Fruit fly (Drosophila melanogaster): ENCODE data around the gene CG15535.

CG15535 gene

dm6 chr3R:30461608-30462243, 38.0 kb upstream of the CG15535 start:
- TF ChIP-seq Snoo (tag; optimal IDR thresholded peaks at IDR 0.05) (peak; percentile 36), CG12605 (GFP tag; IDR thresholded peaks at IDR 0.05) (peak; percentile 65), CG10348 (GFP tag; IDR thresholded peaks at IDR 0.05) (no peak), Pif1A (GFP tag; optimal IDR thresholded peaks at IDR 0.05) (no peak), CG8159 (tag; optimal IDR thresholded peaks at IDR 0.05) (peak; percentile 66), CG14655 (GFP tag; optimal IDR thresholded peaks at IDR 0.05) (no peak), Ets98B (GFP tag; IDR thresholded peaks at IDR 0.05) (peak; percentile 56; the same call in 1 of the 2 replicates), CG32121 (GFP tag; IDR thresholded peaks at IDR 0.05) (peak; percentile 63), Pif1B (GFP tag; optimal IDR thresholded peaks at IDR 0.05) (peak; percentile 48), CG9948 (tag; optimal IDR thresholded peaks at IDR 0.05) (peak; percentile 55), CG4496 (GFP tag; IDR thresholded peaks at IDR 0.05) (peak; percentile 41; the same call in 2 of the 3 replicates), rn (GFP tag; IDR thresholded peaks at IDR 0.05) (no peak), EcR (GFP tag; optimal IDR thresholded peaks at IDR 0.05) (peak; percentile 58), D1 (tag; optimal IDR thresholded peaks at IDR 0.05) (no peak), CG8301 (tag; optimal IDR thresholded peaks at IDR 0.05) (peak; percentile 63), CG15710 (tag; optimal IDR thresholded peaks at IDR 0.05) (peak; percentile 67), CG13204 (GFP tag; optimal IDR thresholded peaks at IDR 0.05) (peak; percentile 59), gl (tag; optimal IDR thresholded peaks at IDR 0.05) (no peak), CG17806 (tag; optimal IDR thresholded peaks at IDR 0.05) (peak; percentile 58), CG34367 (tag; optimal IDR thresholded peaks at IDR 0.05) (peak; percentile 58), fd96Ca (GFP tag; IDR thresholded peaks at IDR 0.05) (no peak)

- TF ChIP-seq CG17806 (tag; optimal IDR thresholded peaks at IDR 0.05) (no peak), CG32121 (GFP tag; IDR thresholded peaks at IDR 0.05) (0 out of 2 replicates have a peak, but pooled peaks have one; percentile 41), CG4496 (GFP tag; IDR thresholded peaks at IDR 0.05) (0 out of 3 replicates have a peak, but pooled peaks have one; percentile 13)
These were observed 36.5 kb upstream of the CG15535 start for dm6 chr3R:30460187-30460586.

- no peak for TF ChIP-seq CG10348 (GFP tag; IDR thresholded peaks at IDR 0.05)
- TF ChIP-seq CG9948 (tag; optimal IDR thresholded peaks at IDR 0.05), result no peak
- no peak for TF ChIP-seq Ets98B (GFP tag; IDR thresholded peaks at IDR 0.05)
- TF ChIP-seq CG15710 (tag; optimal IDR thresholded peaks at IDR 0.05), result no peak
- TF ChIP-seq fd96Ca (GFP tag; IDR thresholded peaks at IDR 0.05), result no peak
- TF ChIP-seq rn (GFP tag; IDR thresholded peaks at IDR 0.05), result no peak
- TF ChIP-seq CG34367 (tag; optimal IDR thresholded peaks at IDR 0.05), result no peak
- no peak for TF ChIP-seq EcR (GFP tag; optimal IDR thresholded peaks at IDR 0.05)
- TF ChIP-seq CG17806 (tag; optimal IDR thresholded peaks at IDR 0.05), result no peak
- TF ChIP-seq CG13204 (GFP tag; optimal IDR thresholded peaks at IDR 0.05), result no peak
- no peak for TF ChIP-seq Snoo (tag; optimal IDR thresholded peaks at IDR 0.05)
- TF ChIP-seq CG4496 (GFP tag; IDR thresholded peaks at IDR 0.05), result no peak
- TF ChIP-seq D1 (tag; optimal IDR thresholded peaks at IDR 0.05), result no peak
- no peak for TF ChIP-seq Pif1A (GFP tag; optimal IDR thresholded peaks at IDR 0.05)
- no peak for TF ChIP-seq CG14655 (GFP tag; optimal IDR thresholded peaks at IDR 0.05)
- TF ChIP-seq CG12605 (GFP tag; IDR thresholded peaks at IDR 0.05), result no peak
These were observed 35.6 kb upstream of the CG15535 start, which contains the start of the genes CG2224 and CDase for dm6 chr3R:30459066-30459935. Gene CG2224 (minus strand): TSS chr3R:30459300. Gene CDase (plus strand): TSS chr3R:30459521.

- no peak for TF ChIP-seq CG34367 (tag; optimal IDR thresholded peaks at IDR 0.05)
- TF ChIP-seq Snoo (tag; optimal IDR thresholded peaks at IDR 0.05), result no peak
- TF ChIP-seq CG14655 (GFP tag; optimal IDR thresholded peaks at IDR 0.05), result no peak
- no peak for TF ChIP-seq CG10348 (GFP tag; IDR thresholded peaks at IDR 0.05)
- no peak for TF ChIP-seq D1 (tag; optimal IDR thresholded peaks at IDR 0.05)
- no peak for TF ChIP-seq Ets98B (GFP tag; IDR thresholded peaks at IDR 0.05)
- no peak for TF ChIP-seq CG9948 (tag; optimal IDR thresholded peaks at IDR 0.05)
- no peak for TF ChIP-seq Pif1B (GFP tag; optimal IDR thresholded peaks at IDR 0.05)
- no peak for TF ChIP-seq EcR (GFP tag; optimal IDR thresholded peaks at IDR 0.05)
- TF ChIP-seq fd96Ca (GFP tag; IDR thresholded peaks at IDR 0.05), result no peak
- TF ChIP-seq Pif1A (GFP tag; optimal IDR thresholded peaks at IDR 0.05), result no peak
- no peak for TF ChIP-seq CG8301 (tag; optimal IDR thresholded peaks at IDR 0.05)
- TF ChIP-seq CG13204 (GFP tag; optimal IDR thresholded peaks at IDR 0.05), result no peak
- no peak for TF ChIP-seq CG32121 (GFP tag; IDR thresholded peaks at IDR 0.05)
- no peak for TF ChIP-seq rn (GFP tag; IDR thresholded peaks at IDR 0.05)
- no peak for TF ChIP-seq gl (tag; optimal IDR thresholded peaks at IDR 0.05)
These were observed 32.3 kb upstream of the CG15535 start, which contains the start of gene aralar1 for dm6 chr3R:30455817-30456544. Gene aralar1 (minus strand): TSS chr3R:30455867.

- TF ChIP-seq D1 (tag; optimal IDR thresholded peaks at IDR 0.05) (no peak), CG17806 (tag; optimal IDR thresholded peaks at IDR 0.05) (no peak), CG4496 (GFP tag; IDR thresholded peaks at IDR 0.05) (no peak), EcR (GFP tag; optimal IDR thresholded peaks at IDR 0.05) (no peak), Snoo (tag; optimal IDR thresholded peaks at IDR 0.05) (no peak), CG8301 (tag; optimal IDR thresholded peaks at IDR 0.05) (no peak)
These were observed 30.7 kb upstream of the CG15535 start for dm6 chr3R:30454442-30454841.

All from whole organism, pupa.